Worm (Caenorhabditis elegans) whole organism, L4/young adult: Measurements from ENCODE around the gene Y68A4B.3.

Source experiments
- W03F9.2 ChIP-seq: fragments of 150-350 bp; optimal IDR thresholded peaks from 2 replicates; lab custom pipeline; 2014; ENCODE audit warnings: missing biosample characterization, missing genetic modification characterization
- dao-5 ChIP-seq: sonication (generic microtip); optimal IDR thresholded peaks from 2 replicates; lab custom pipeline; 2016; ENCODE audit warnings: missing genotype, missing genetic modification characterization, moderate library complexity, missing compliant biosample characterization
- him-1 ChIP-seq: sonication (generic microtip); optimal IDR thresholded peaks from 2 replicates; lab custom pipeline; 2016; ENCODE audit warnings: missing genotype, missing genetic modification reagents, missing genetic modification characterization, missing compliant biosample characterization

The Y68A4B.3 gene

ce11 chrV:17241278-17241661 is 1.2 kb downstream of the Y68A4B.3 start:
- TF ChIP-seq W03F9.2 (tag; lab: Kevin White, UChicago) = no peak
- no peak for TF ChIP-seq him-1 (tag; lab: Kevin White, UChicago)
- no peak for TF ChIP-seq dao-5 (tag; lab: Kevin White, UChicago)

ce11 chrV:17240579-17241277 is 1.7 kb downstream of the Y68A4B.3 start:
- TF ChIP-seq him-1 (tag; lab: Kevin White, UChicago) = no peak
- no peak for TF ChIP-seq W03F9.2 (tag; lab: Kevin White, UChicago)
- TF ChIP-seq dao-5 (tag; lab: Kevin White, UChicago) = no peak

- TF ChIP-seq him-1 (tag; lab: Kevin White, UChicago) (no peak), dao-5 (tag; lab: Kevin White, UChicago) (no peak)
Measured at ce11 chrV:17238799-17239198, 3.7 kb downstream of the Y68A4B.3 start, which contains the start of gene T19C9.8. Gene T19C9.8 (plus strand): TSS chrV:17239097.

- TF ChIP-seq dao-5 (tag; lab: Kevin White, UChicago) (no peak), W03F9.2 (tag; lab: Kevin White, UChicago) (no peak), him-1 (tag; lab: Kevin White, UChicago) (no peak)
Measured at ce11 chrV:17236345-17236744, 6.1 kb downstream of the Y68A4B.3 start, which contains the start of gene T19C9.10. Gene T19C9.10 (plus strand): TSS chrV:17236592.

- TF ChIP-seq W03F9.2 (tag; lab: Kevin White, UChicago) = no peak
- TF ChIP-seq him-1 (tag; lab: Kevin White, UChicago) = no peak
- TF ChIP-seq dao-5 (tag; lab: Kevin White, UChicago) = no peak
Measured at ce11 chrV:17232403-17232802, 10.0 kb downstream of the Y68A4B.3 start.

- TF ChIP-seq W03F9.2 (tag; lab: Kevin White, UChicago) (no peak), dao-5 (tag; lab: Kevin White, UChicago) (no peak), him-1 (tag; lab: Kevin White, UChicago) (no peak)
Measured at ce11 chrV:17226119-17226518, 16.3 kb downstream of the Y68A4B.3 start, which contains the start of gene srh-112. Gene srh-112 (minus strand): TSS chrV:17226219.

- no peak for TF ChIP-seq W03F9.2 (tag; lab: Kevin White, UChicago)
Measured at ce11 chrV:17225389-17225788, 17.1 kb downstream of the Y68A4B.3 start, which contains the start of gene scl-25. Gene scl-25 (plus strand): TSS chrV:17225689.

- TF ChIP-seq W03F9.2 (tag; lab: Kevin White, UChicago) (no peak), him-1 (tag; lab: Kevin White, UChicago) (no peak), dao-5 (tag; lab: Kevin White, UChicago) (no peak)
Measured at ce11 chrV:17223305-17223704, 19.1 kb downstream of the Y68A4B.3 start, which contains the start of gene srh-252. Gene srh-252 (minus strand): TSS chrV:17223405.

ce11 chrV:17220345-17220744 is 22.1 kb downstream of the Y68A4B.3 start, which contains the start of gene srh-109:
Gene srh-109 (minus strand): TSS chrV:17220445.
- TF ChIP-seq dao-5 (tag; lab: Kevin White, UChicago) = no peak
- no peak for TF ChIP-seq him-1 (tag; lab: Kevin White, UChicago)
- TF ChIP-seq W03F9.2 (tag; lab: Kevin White, UChicago) = no peak

ce11 chrV:17217690-17218089 is 24.8 kb downstream of the Y68A4B.3 start, which contains the start of gene srbc-62:
Gene srbc-62 (plus strand): TSS chrV:17217990.
- TF ChIP-seq him-1 (tag; lab: Kevin White, UChicago) (no peak), dao-5 (tag; lab: Kevin White, UChicago) (no peak), W03F9.2 (tag; lab: Kevin White, UChicago) (no peak)

- TF ChIP-seq him-1 (tag; lab: Kevin White, UChicago) (no peak), W03F9.2 (tag; lab: Kevin White, UChicago) (no peak), dao-5 (tag; lab: Kevin White, UChicago) (no peak)
Measured at ce11 chrV:17215602-17216001, 26.9 kb downstream of the Y68A4B.3 start.

ce11 chrV:17212743-17213142 is 29.7 kb downstream of the Y68A4B.3 start, which contains the start of gene srh-113:
Gene srh-113 (plus strand): TSS chrV:17213043.
- TF ChIP-seq W03F9.2 (tag; lab: Kevin White, UChicago) (no peak), dao-5 (tag; lab: Kevin White, UChicago) (no peak)

ce11 chrV:17211989-17212731 is 30.3 kb downstream of the Y68A4B.3 start, which contains the start of gene srh-236:
Gene srh-236 (minus strand): TSS chrV:17212039.
- no peak for TF ChIP-seq him-1 (tag; lab: Kevin White, UChicago)
